Fruit fly (Drosophila melanogaster): ENCODE data around the gene CG31809.
A peak's percentile ranks its signal among the peaks of the same experiment; 100 is the strongest.

Gene CG31809

dm6 chr2L:16842505-16842904 is 16.0 kb downstream of the CG31809 start (continued):
- TF ChIP-seq Eip93F (GFP tag; optimal IDR thresholded peaks at IDR 0.05) (no peak), CG3919 (GFP tag; optimal IDR thresholded peaks at IDR 0.05) (no peak), CG7368 (GFP tag; optimal IDR thresholded peaks at IDR 0.05) (no peak), CG10669 (GFP tag; optimal IDR thresholded peaks at IDR 0.05) (no peak), CG6792 (GFP tag; optimal IDR thresholded peaks at IDR 0.05) (peak; percentile 21)

dm6 chr2L:16839665-16840064 is 18.8 kb downstream of the CG31809 start:
- TF ChIP-seq CG10669 (GFP tag; optimal IDR thresholded peaks at IDR 0.05), result no peak
- no peak for TF ChIP-seq fkh (GFP tag; optimal IDR thresholded peaks at IDR 0.05)
- TF ChIP-seq topi (GFP tag; optimal IDR thresholded peaks at IDR 0.05), result no peak
- no peak for TF ChIP-seq Ets96B (tag; optimal IDR thresholded peaks at IDR 0.05)
- no peak for TF ChIP-seq CG7368 (GFP tag; optimal IDR thresholded peaks at IDR 0.05)
- no peak for TF ChIP-seq cyc (GFP tag; optimal IDR thresholded peaks at IDR 0.05)
- TF ChIP-seq OdsH (GFP tag; optimal IDR thresholded peaks at IDR 0.05), result no peak
- TF ChIP-seq dac (GFP tag; optimal IDR thresholded peaks at IDR 0.05), result no peak
- TF ChIP-seq CG8319 (GFP tag; optimal IDR thresholded peaks at IDR 0.05), result no peak
- TF ChIP-seq Lpt (GFP tag; optimal IDR thresholded peaks at IDR 0.05), result no peak
- no peak for TF ChIP-seq Hr4 (GFP tag; optimal IDR thresholded peaks at IDR 0.05)
- no peak for TF ChIP-seq net (GFP tag; optimal IDR thresholded peaks at IDR 0.05)
- no peak for TF ChIP-seq CG31627 (GFP tag; optimal IDR thresholded peaks at IDR 0.05)
- TF ChIP-seq CG32006 (GFP tag; optimal IDR thresholded peaks at IDR 0.05), result no peak
- TF ChIP-seq fd85E (GFP tag; optimal IDR thresholded peaks at IDR 0.05), result no peak
- TF ChIP-seq CG15336 (GFP tag; IDR thresholded peaks at IDR 0.05), result no peak
- no peak for TF ChIP-seq spab (GFP tag; optimal IDR thresholded peaks at IDR 0.05)

- TF ChIP-seq CG6808 (GFP tag; optimal IDR thresholded peaks at IDR 0.05) (no peak), ss (GFP tag; optimal IDR thresholded peaks at IDR 0.05) (no peak), CG7368 (GFP tag; optimal IDR thresholded peaks at IDR 0.05) (no peak), dac (GFP tag; optimal IDR thresholded peaks at IDR 0.05) (no peak), acj6 (GFP tag; optimal IDR thresholded peaks at IDR 0.05) (no peak)
These were observed 20.8 kb downstream of the CG31809 start, which contains the start of the genes SclA and SclB for dm6 chr2L:16837672-16838071. SclA (plus strand) TSS chr2L:16837972. SclB (plus strand) TSS chr2L:16837972.

dm6 chr2L:16837158-16837557 is 21.4 kb downstream of the CG31809 start, which contains the start of gene Nepl9:
Nepl9 (minus strand) TSS chr2L:16837258.
- no peak for TF ChIP-seq fd59A (GFP tag; optimal IDR thresholded peaks at IDR 0.05)
- no peak for TF ChIP-seq Ets96B (tag; optimal IDR thresholded peaks at IDR 0.05)
- TF ChIP-seq Eip75B (GFP tag; optimal IDR thresholded peaks at IDR 0.05), result no peak

dm6 chr2L:16834402-16834801 is 24.1 kb downstream of the CG31809 start, which contains the start of gene CG13282:
CG13282 (minus strand) TSS chr2L:16834502.
- TF ChIP-seq CG11902 (GFP tag; optimal IDR thresholded peaks at IDR 0.05), result no peak
- TF ChIP-seq Sox15 (GFP tag; optimal IDR thresholded peaks at IDR 0.05), result no peak
- no peak for TF ChIP-seq CG15336 (GFP tag; IDR thresholded peaks at IDR 0.05)
- no peak for TF ChIP-seq esn (GFP tag; optimal IDR thresholded peaks at IDR 0.05)
- no peak for TF ChIP-seq CG6808 (GFP tag; optimal IDR thresholded peaks at IDR 0.05)
- TF ChIP-seq CG6792 (GFP tag; optimal IDR thresholded peaks at IDR 0.05), result no peak
- TF ChIP-seq CG31627 (GFP tag; optimal IDR thresholded peaks at IDR 0.05), result no peak
- no peak for TF ChIP-seq Ets21C (GFP tag; optimal IDR thresholded peaks at IDR 0.05)
- TF ChIP-seq salr (GFP tag; optimal IDR thresholded peaks at IDR 0.05), result no peak
- TF ChIP-seq spab (GFP tag; optimal IDR thresholded peaks at IDR 0.05), result no peak
- no peak for TF ChIP-seq net (GFP tag; optimal IDR thresholded peaks at IDR 0.05)
- TF ChIP-seq Smox (GFP tag; optimal IDR thresholded peaks at IDR 0.05), result no peak

Data from whole organism, prepupa.